Fruit fly (Drosophila melanogaster) whole organism, embryonic: Measurements from ENCODE around the gene mol.
A peak's percentile ranks its signal among the peaks of the same experiment; 100 is the strongest.

Source experiments
- Antp ChIP-seq: fragments of 200-800 bp; sonication (Bioruptor generic); optimal IDR thresholded peaks from 3 replicates; lab custom pipeline; 2016; ENCODE audit warnings: missing biosample characterization, missing genetic modification characterization
- B-H1 ChIP-seq: fragments of 200-800 bp; sonication (Bioruptor generic); IDR thresholded peaks from 3 replicates; pipeline ENCODE4 v1.3.6; 2022; ENCODE audit warnings: missing biosample characterization, missing genetic modification characterization
- CG14050 ChIP-seq: fragments of 200-800 bp; sonication (Bioruptor generic); IDR thresholded peaks from 3 replicates; pipeline ENCODE4 v1.3.6; 2022; ENCODE audit warnings: missing biosample characterization, missing genetic modification characterization
- CG2875 ChIP-seq: fragments of 200-800 bp; sonication (Bioruptor generic); optimal IDR thresholded peaks from 2 replicates; lab custom pipeline; 2017; ENCODE audit warnings: missing biosample characterization, mild to moderate bottlenecking, missing genetic modification characterization, missing genetic modification reagents
- CG31388 ChIP-seq: fragments of 200-800 bp; sonication (Bioruptor generic); optimal IDR thresholded peaks from 2 replicates; lab custom pipeline; 2016; ENCODE audit warnings: missing biosample characterization, missing genetic modification characterization
- CG34376 ChIP-seq: fragments of 200-800 bp; sonication (Bioruptor generic); optimal IDR thresholded peaks from 2 replicates; lab custom pipeline; 2018; ENCODE audit warnings: missing biosample characterization, mild to moderate bottlenecking, missing genetic modification characterization
- CG3726 ChIP-seq: fragments of 200-800 bp; sonication (Bioruptor generic); IDR thresholded peaks from 3 replicates; pipeline ENCODE4, ENCODE4 v1.3.6; 2022; ENCODE audit warnings: missing biosample characterization, missing genetic modification characterization
- CG3847 ChIP-seq: fragments of 200-800 bp; sonication (Bioruptor generic); IDR thresholded peaks from 2 replicates; pipeline ENCODE4 v1.3.6; 2022; ENCODE audit warnings: missing biosample characterization, missing genetic modification characterization
- CG5953 ChIP-seq: fragments of 200-800 bp; sonication (Bioruptor generic); IDR thresholded peaks from 2 replicates; pipeline ENCODE4 v1.3.6; 2022; ENCODE audit warnings: missing biosample characterization, missing genetic modification characterization
- CG7372 ChIP-seq: fragments of 200-800 bp; sonication (Bioruptor generic); IDR thresholded peaks from 2 replicates; pipeline ENCODE4 v1.3.6; 2022; ENCODE audit warnings: missing biosample characterization, missing genetic modification characterization
- CG7963 ChIP-seq: fragments of 200-800 bp; sonication (Bioruptor generic); IDR thresholded peaks from 3 replicates; pipeline ENCODE4 v1.3.6; 2022; ENCODE audit warnings: missing biosample characterization, missing genetic modification characterization; ENCODE audit not compliant: partially characterized antibody
- CG9215 ChIP-seq: fragments of 200-800 bp; sonication (Bioruptor generic); IDR thresholded peaks from 2 replicates; pipeline ENCODE4 v1.3.6; 2022; ENCODE audit warnings: missing biosample characterization, missing genetic modification characterization
- CG9609 ChIP-seq: fragments of 200-800 bp; sonication (Bioruptor generic); optimal IDR thresholded peaks from 3 replicates; lab custom pipeline; 2016; ENCODE audit warnings: missing biosample characterization, missing genetic modification characterization
- CHES-1-like ChIP-seq: fragments of 200-800 bp; sonication (Bioruptor generic); optimal IDR thresholded peaks from 2 replicates; lab custom pipeline; 2016; ENCODE audit warnings: missing biosample characterization, missing genetic modification characterization
- CkIIα-i1 ChIP-seq: fragments of 200-800 bp; sonication (Bioruptor generic); IDR thresholded peaks from 2 replicates; pipeline ENCODE4 v1.3.6; 2022; ENCODE audit warnings: missing biosample characterization, missing genetic modification characterization
- D19B ChIP-seq: fragments of 200-800 bp; sonication (Bioruptor generic); optimal IDR thresholded peaks from 2 replicates; lab custom pipeline; 2017; ENCODE audit warnings: missing biosample characterization, mild to moderate bottlenecking, missing genetic modification characterization
- Dip2 ChIP-seq: fragments of 200-800 bp; sonication (Bioruptor generic); IDR thresholded peaks from 2 replicates; pipeline ENCODE4 v1.3.6; 2022; ENCODE audit warnings: missing biosample characterization, missing genetic modification characterization
- Drgx ChIP-seq: fragments of 200-800 bp; sonication (Bioruptor generic); IDR thresholded peaks from 2 replicates; pipeline ENCODE4 v1.3.6; 2022; ENCODE audit warnings: missing biosample characterization, missing genetic modification characterization
- ERR ChIP-seq: fragments of 200-800 bp; sonication (Bioruptor generic); optimal IDR thresholded peaks from 2 replicates; lab custom pipeline; 2016; ENCODE audit warnings: missing biosample characterization, missing genetic modification characterization
- Eip74EF ChIP-seq, 2 experiments: fragments of 200-800 bp in 1 of 2; fragments of >200 bp in 1 of 2; sonication (Bioruptor generic) in 1 of 2; optimal IDR thresholded peaks; 2 replicates each; lab custom pipeline; 2017 to 2019; ENCODE audit warnings: missing biosample characterization in 2 of 2, missing genetic modification characterization in 2 of 2, mild to moderate bottlenecking in 1 of 2, moderate library complexity in 1 of 2
- Ets97D ChIP-seq: fragments of 200-800 bp; sonication (Bioruptor generic); optimal IDR thresholded peaks from 3 replicates; lab custom pipeline; 2016; ENCODE audit warnings: missing biosample characterization, missing genetic modification characterization
- Fer1 ChIP-seq: fragments of 200-800 bp; sonication (Bioruptor generic); optimal IDR thresholded peaks from 2 replicates; lab custom pipeline; 2017; ENCODE audit warnings: missing biosample characterization, mild to moderate bottlenecking, missing genetic modification characterization
- Hmr ChIP-seq: fragments of 200-800 bp; sonication (Bioruptor generic); optimal IDR thresholded peaks from 3 replicates; lab custom pipeline; 2017; ENCODE audit warnings: mild to moderate bottlenecking, missing biosample characterization, missing genetic modification reagents, missing genetic modification characterization
- Hr51 ChIP-seq, 2 experiments: fragments of 200-800 bp; sonication (Bioruptor generic); optimal IDR thresholded peaks; 2 replicates in 1 of 2; 3 replicates in 1 of 2; lab custom pipeline; 2016 to 2018; ENCODE audit warnings: missing biosample characterization in 2 of 2, missing genetic modification characterization in 2 of 2, mild to moderate bottlenecking in 1 of 2, moderate library complexity in 1 of 2
- Kr ChIP-seq: fragments of 200-800 bp; sonication (Bioruptor generic); optimal IDR thresholded peaks from 2 replicates; lab custom pipeline; 2017; ENCODE audit warnings: missing biosample characterization, mild to moderate bottlenecking, missing genetic modification characterization
- Myb ChIP-seq: fragments of 200-800 bp; sonication (Bioruptor generic); optimal IDR thresholded peaks from 2 replicates; lab custom pipeline; 2016; ENCODE audit warnings: missing biosample characterization, missing genetic modification characterization
- Sox100B ChIP-seq: fragments of 200-800 bp; sonication (Bioruptor generic); optimal IDR thresholded peaks from 3 replicates; lab custom pipeline; 2018; ENCODE audit warnings: missing biosample characterization, mild to moderate bottlenecking, missing genetic modification characterization
- Ssrp ChIP-seq: fragments of 200-800 bp; sonication (Bioruptor generic); optimal IDR thresholded peaks from 2 replicates; lab custom pipeline; 2018; ENCODE audit warnings: missing biosample characterization, mild to moderate bottlenecking, missing genetic modification characterization, moderate library complexity
- Trl ChIP-seq, 3 experiments: fragments of >200 bp in 2 of 3; fragments of 200-800 bp in 1 of 3; sonication (Bioruptor generic) in 1 of 3; optimal IDR thresholded peaks; 2 replicates in 1 of 3; 3 replicates in 2 of 3; lab custom pipeline; 2016 to 2017; ENCODE audit warnings: missing biosample characterization in 1 of 3, missing genetic modification characterization in 1 of 3
- abd-A ChIP-seq: fragments of 200-800 bp; sonication (Bioruptor generic); optimal IDR thresholded peaks from 3 replicates; lab custom pipeline; 2019; ENCODE audit warnings: missing biosample characterization, mild to moderate bottlenecking, missing genetic modification characterization, moderate library complexity
- az2 ChIP-seq: fragments of 200-800 bp; sonication (Bioruptor generic); optimal IDR thresholded peaks from 3 replicates; lab custom pipeline; 2016; ENCODE audit warnings: missing biosample characterization, missing genetic modification characterization
- cad ChIP-seq: fragments of >200 bp; optimal IDR thresholded peaks from 2 replicates; lab custom pipeline; 2017; ENCODE audit warnings: missing biosample characterization, missing genetic modification characterization
- chinmo ChIP-seq: fragments of 200-800 bp; sonication (Bioruptor generic); IDR thresholded peaks from 4 replicates; pipeline ENCODE4 v1.3.6; 2022; ENCODE audit warnings: missing biosample characterization, missing genetic modification characterization; ENCODE audit not compliant: partially characterized antibody
- chm ChIP-seq: fragments of 200-800 bp; sonication (Bioruptor generic); IDR thresholded peaks from 2 replicates; pipeline ENCODE4 v1.3.6; 2022; ENCODE audit warnings: missing biosample characterization, missing genetic modification characterization
- ci ChIP-seq: fragments of 200-800 bp; sonication (Bioruptor generic); IDR thresholded peaks from 3 replicates; pipeline ENCODE4 v1.3.6; 2022; ENCODE audit warnings: missing biosample characterization, missing genetic modification characterization
- da ChIP-seq: fragments of 200-800 bp; sonication (Bioruptor generic); optimal IDR thresholded peaks from 2 replicates; lab custom pipeline; 2016; ENCODE audit warnings: missing biosample characterization, missing genetic modification characterization
- fd102C ChIP-seq: fragments of 200-800 bp; sonication (Bioruptor generic); optimal IDR thresholded peaks from 2 replicates; lab custom pipeline; 2018; ENCODE audit warnings: missing biosample characterization, mild to moderate bottlenecking, missing genetic modification characterization, moderate library complexity
- insv ChIP-seq, 2 experiments: fragments of 200-800 bp; sonication (Bioruptor generic); optimal IDR thresholded peaks; 3 replicates each; lab custom pipeline; 2016 to 2018; ENCODE audit warnings: missing biosample characterization in 2 of 2, missing genetic modification characterization in 2 of 2
- odd ChIP-seq: fragments of 200-800 bp; sonication (Bioruptor generic); optimal IDR thresholded peaks from 2 replicates; lab custom pipeline; 2017; ENCODE audit warnings: missing biosample characterization, mild to moderate bottlenecking, missing genetic modification characterization
- pb ChIP-seq: fragments of 200-800 bp; sonication (Bioruptor generic); optimal IDR thresholded peaks from 3 replicates; lab custom pipeline; 2016; ENCODE audit warnings: missing biosample characterization, missing genetic modification characterization
- phol ChIP-seq: fragments of 200-800 bp; sonication (Bioruptor generic); optimal IDR thresholded peaks from 3 replicates; lab custom pipeline; 2018; ENCODE audit warnings: missing biosample characterization, mild to moderate bottlenecking, missing genetic modification characterization, moderate library complexity
- prd ChIP-seq, 3 experiments: fragments of >200 bp in 2 of 3; fragments of 200-800 bp in 1 of 3; sonication (Bioruptor generic) in 1 of 3; optimal IDR thresholded peaks in 2 of 3; IDR thresholded peaks in 1 of 3; 2 replicates in 2 of 3; 3 replicates in 1 of 3; pipeline versions ENCODE4 v1.3.6 to Lab custom; 2017 to 2022; ENCODE audit warnings: missing biosample characterization in 1 of 3, missing genetic modification characterization in 1 of 3
- pzg ChIP-seq: fragments of 200-800 bp; sonication (Bioruptor generic); optimal IDR thresholded peaks from 3 replicates; lab custom pipeline; 2018; ENCODE audit warnings: missing biosample characterization, mild to moderate bottlenecking, missing genetic modification characterization, moderate library complexity
- rib ChIP-seq: fragments of 200-800 bp; sonication (Bioruptor generic); IDR thresholded peaks from 2 replicates; pipeline ENCODE4 v1.3.6; 2022; ENCODE audit warnings: missing biosample characterization, missing genetic modification characterization
- row ChIP-seq: fragments of 200-800 bp; sonication (Bioruptor generic); IDR thresholded peaks from 3 replicates; pipeline ENCODE4 v1.3.6; 2022; ENCODE audit warnings: missing biosample characterization, missing genetic modification characterization
- run ChIP-seq: fragments of 200-800 bp; sonication (Bioruptor generic); optimal IDR thresholded peaks from 3 replicates; lab custom pipeline; 2018; ENCODE audit warnings: missing biosample characterization, mild to moderate bottlenecking, missing genetic modification characterization
- sd ChIP-seq: fragments of 200-800 bp; sonication (Bioruptor generic); optimal IDR thresholded peaks from 3 replicates; lab custom pipeline; 2018; ENCODE audit warnings: missing biosample characterization, mild to moderate bottlenecking, missing genetic modification characterization, moderate library complexity
- stc ChIP-seq: fragments of 200-800 bp; sonication (Bioruptor generic); IDR thresholded peaks from 2 replicates; pipeline ENCODE4 v1.3.6; 2022; ENCODE audit warnings: missing biosample characterization, missing genetic modification characterization
- sug ChIP-seq: fragments of 200-800 bp; optimal IDR thresholded peaks from 2 replicates; lab custom pipeline; 2019; ENCODE audit warnings: missing biosample characterization, mild to moderate bottlenecking, missing genetic modification characterization, moderate library complexity
- tap ChIP-seq: fragments of 200-800 bp; optimal IDR thresholded peaks from 3 replicates; lab custom pipeline; 2019; ENCODE audit warnings: missing biosample characterization, mild to moderate bottlenecking, missing genetic modification characterization, moderate library complexity
- zen ChIP-seq: fragments of 200-800 bp; sonication (Bioruptor generic); optimal IDR thresholded peaks from 3 replicates; lab custom pipeline; 2018; ENCODE audit warnings: missing biosample characterization, mild to moderate bottlenecking, missing genetic modification characterization, moderate library complexity

Gene mol

DNA sequence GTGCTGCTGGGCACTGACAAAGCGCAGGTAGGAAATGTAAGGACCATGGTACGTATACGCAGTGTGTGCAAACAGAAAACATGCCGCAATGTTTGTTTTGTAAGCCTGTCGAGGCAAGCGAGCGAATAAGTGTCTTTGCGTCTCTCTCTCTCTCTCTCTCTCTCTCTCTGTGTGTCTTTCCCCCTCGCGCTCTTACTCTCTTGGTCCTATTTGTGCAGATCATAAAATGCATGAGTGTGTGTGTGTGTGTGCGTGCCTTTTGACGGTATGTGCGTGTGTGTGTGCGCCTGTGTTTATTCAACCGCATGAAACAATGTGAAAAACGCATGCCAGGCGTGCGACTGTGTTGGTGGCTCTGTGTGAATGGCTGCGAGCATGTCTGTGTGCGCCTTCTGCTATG lies 16.2 kb upstream of the mol start (continued):
- TF ChIP-seq Ssrp (tag; lab: Kevin White, UChicago), result no peak
- no peak for TF ChIP-seq Dip2
- TF ChIP-seq row, result no peak
- no peak for TF ChIP-seq chinmo (GFP tag; lab: Robert Waterston, UW)
- no peak for TF ChIP-seq odd (GFP tag; lab: Kevin White, UChicago)
- TF ChIP-seq CG31388 (GFP tag; lab: Kevin White, UChicago), result no peak
- 0 out of 2 replicates have a peak, but pooled peaks have one; percentile 14 for TF ChIP-seq CG7372 (GFP tag; lab: Robert Waterston, UW)
- TF ChIP-seq Sox100B (GFP tag; lab: Kevin White, UChicago), result no peak
- no peak for TF ChIP-seq Ets97D (GFP tag; lab: Kevin White, UChicago)
- TF ChIP-seq chm (GFP tag; lab: Robert Waterston, UW), result no peak
- no peak for TF ChIP-seq Kr (GFP tag; lab: Kevin White, UChicago)
- no peak for TF ChIP-seq CG3847 (GFP tag; lab: Robert Waterston, UW)
- TF ChIP-seq CG5953 (GFP tag; lab: Robert Waterston, UW), result no peak
- no peak for TF ChIP-seq B-H1 (GFP tag; lab: Robert Waterston, UW)
- TF ChIP-seq fd102C (GFP tag; lab: Kevin White, UChicago), result no peak
- TF ChIP-seq CG14050 (GFP tag; lab: Robert Waterston, UW), result no peak
- TF ChIP-seq Antp (GFP tag; lab: Kevin White, UChicago), result no peak
- TF ChIP-seq CG9215 (GFP tag; lab: Robert Waterston, UW), result no peak
- no peak for TF ChIP-seq Eip74EF (GFP tag; optimal IDR thresholded peaks at IDR 0.05; lab: Kevin White, UChicago)
- TF ChIP-seq sd (tag; lab: Kevin White, UChicago), result peak; percentile 4
- peak; percentile 80 for TF ChIP-seq cad (GFP tag; lab: Kevin White, UChicago)
- no peak for TF ChIP-seq CG2875 (GFP tag; lab: Kevin White, UChicago)
- no peak for TF ChIP-seq Hmr (GFP tag; lab: Kevin White, UChicago)
- TF ChIP-seq Trl (optimal IDR thresholded peaks at IDR 0.05; lab: Kevin White, UChicago), result peak; percentile 44 to 67
- TF ChIP-seq Trl (GFP tag; optimal IDR thresholded peaks at IDR 0.05; lab: Kevin White, UChicago), result no peak
- no peak for TF ChIP-seq da
- TF ChIP-seq stc, result no peak
- TF ChIP-seq sug (tag; lab: Kevin White, UChicago), result no peak
- TF ChIP-seq CHES-1-like, result no peak
- TF ChIP-seq az2, result no peak
- no peak for TF ChIP-seq pzg
- TF ChIP-seq abd-A (tag; lab: Kevin White, UChicago), result peak; percentile 34
- TF ChIP-seq CG3726 (GFP tag; lab: Robert Waterston, UW), result no peak
- no peak for TF ChIP-seq Myb (GFP tag; lab: Kevin White, UChicago)
- TF ChIP-seq phol (tag; lab: Kevin White, UChicago), result peak; percentile 7
- TF ChIP-seq D19B (GFP tag; lab: Kevin White, UChicago), result no peak
- TF ChIP-seq ERR (GFP tag; lab: Kevin White, UChicago), result no peak
- TF ChIP-seq CG34376, result no peak
- no peak for TF ChIP-seq pb (GFP tag; lab: Kevin White, UChicago)
- no peak for TF ChIP-seq CG7963
- peak; percentile 78 for TF ChIP-seq zen (tag; lab: Kevin White, UChicago)
- no peak for TF ChIP-seq Fer1 (GFP tag; lab: Kevin White, UChicago)
- TF ChIP-seq CG9609 (GFP tag; lab: Kevin White, UChicago), result no peak
- TF ChIP-seq Hr51 (GFP tag; optimal IDR thresholded peaks at IDR 0.05; lab: Kevin White, UChicago), result no peak
- TF ChIP-seq Drgx, result no peak
- TF ChIP-seq ci (GFP tag; lab: Robert Waterston, UW), result 0 out of 3 replicates have a peak, but pooled peaks have one; percentile 23
- TF ChIP-seq rib (GFP tag; lab: Robert Waterston, UW), result no peak
- TF ChIP-seq run (tag; lab: Kevin White, UChicago), result no peak
- TF ChIP-seq prd (optimal IDR thresholded peaks at IDR 0.05; lab: Kevin White, UChicago), result no peak
- 0 out of 3 replicates have a peak, but pooled peaks have one; percentile 23 for TF ChIP-seq prd (GFP tag; IDR thresholded peaks at IDR 0.05; lab: Robert Waterston, UW)
- TF ChIP-seq insv (GFP tag; optimal IDR thresholded peaks at IDR 0.05; lab: Kevin White, UChicago), result no peak
- no peak for TF ChIP-seq CkIIα-i1
- no peak for TF ChIP-seq tap
